Worm (Caenorhabditis elegans) whole organism, L4 larva: ENCODE measurements around the gene Y62H9A.9.

Source experiments
- daf-8 ChIP-seq: fragments of 200-800 bp; sonication (Bioruptor generic); IDR thresholded peaks from 2 replicates; pipeline ENCODE4 v1.3.6; 2022; ENCODE audit warnings: missing genetic modification characterization, missing compliant biosample characterization
- dve-1 ChIP-seq: sonication (generic microtip); optimal IDR thresholded peaks from 2 replicates; lab custom pipeline; 2017; ENCODE audit warnings: antibody characterized with exemption, mild to moderate bottlenecking, missing genetic modification characterization, missing compliant biosample characterization; ENCODE audit not compliant: insufficient read depth
- hlh-11 ChIP-seq: fragments of 200-800 bp; sonication (Bioruptor generic); optimal IDR thresholded peaks from 2 replicates; lab custom pipeline; 2018; ENCODE audit warnings: mild to moderate bottlenecking, missing genetic modification characterization, missing compliant biosample characterization
- hlh-30 ChIP-seq: sonication (generic microtip); optimal IDR thresholded peaks from 2 replicates; lab custom pipeline; 2017; ENCODE audit warnings: antibody characterized with exemption, mild to moderate bottlenecking, missing genetic modification characterization, missing compliant biosample characterization; ENCODE audit not compliant: insufficient read depth
- lsy-2 ChIP-seq, 2 experiments: fragments of 150-350 bp in 1 of 2; sonication (generic microtip) in 1 of 2; optimal IDR thresholded peaks; 2 replicates each; lab custom pipeline; 2014 to 2017; ENCODE audit warnings: missing biosample characterization in 2 of 2, missing genetic modification characterization in 2 of 2
- mdl-1 ChIP-seq, 2 experiments: fragments of 150-350 bp in 1 of 2; sonication (generic microtip) in 1 of 2; optimal IDR thresholded peaks; 2 replicates each; lab custom pipeline; 2014 to 2017; ENCODE audit warnings: missing biosample characterization in 2 of 2, missing genetic modification characterization in 2 of 2
- nhr-237 ChIP-seq: sonication (generic microtip); optimal IDR thresholded peaks from 2 replicates; lab custom pipeline; 2017; ENCODE audit warnings: missing biosample characterization, missing genetic modification characterization
- nhr-28 ChIP-seq: fragments of 150-350 bp; optimal IDR thresholded peaks from 2 replicates; lab custom pipeline; 2014; ENCODE audit warnings: missing biosample characterization, missing genetic modification characterization
- snpc-4 ChIP-seq: fragments of 150-350 bp; optimal IDR thresholded peaks from 2 replicates; lab custom pipeline; 2014; ENCODE audit warnings: missing biosample characterization, missing genetic modification characterization
- zip-2 ChIP-seq: fragments of 150-350 bp; optimal IDR thresholded peaks from 2 replicates; lab custom pipeline; 2014; ENCODE audit warnings: missing biosample characterization, missing genetic modification characterization

DNA sequence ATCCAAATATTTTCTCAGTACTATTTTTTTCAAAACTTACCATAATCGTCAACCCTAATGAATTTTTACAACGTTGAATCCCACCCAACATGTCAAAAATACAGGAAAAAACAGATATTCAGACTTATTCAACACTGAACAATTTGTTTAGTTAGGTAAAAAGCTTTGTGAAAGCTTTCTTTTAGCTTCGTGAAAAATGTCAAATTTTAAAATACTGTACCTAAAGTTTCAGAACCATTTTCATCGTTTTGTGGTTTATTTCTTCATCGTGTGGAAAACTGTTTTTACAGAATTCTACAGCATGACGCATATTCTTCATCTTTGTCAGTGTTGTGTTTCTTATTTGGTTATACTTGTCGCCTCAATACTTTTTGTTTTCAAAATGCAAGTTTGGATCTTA is 47.4 kb downstream of the Y62H9A.9 start, which contains the start of gene F54F7.14:
- no peak for TF ChIP-seq nhr-237 (tag; lab: Kevin White, UChicago)
- TF ChIP-seq hlh-30 (tag; lab: Kevin White, UChicago) = no peak
- no peak for TF ChIP-seq hlh-11
- no peak for TF ChIP-seq lsy-2 (tag; optimal IDR thresholded peaks at IDR 0.05; lab: Kevin White, UChicago)
- TF ChIP-seq zip-2 (tag; lab: Kevin White, UChicago) = no peak
- TF ChIP-seq nhr-28 (tag; lab: Kevin White, UChicago) = no peak
- no peak for TF ChIP-seq snpc-4 (tag; lab: Kevin White, UChicago)
- TF ChIP-seq daf-8 (GFP tag; lab: Robert Waterston, UW) = no peak
- no peak for TF ChIP-seq dve-1 (tag; lab: Kevin White, UChicago)
- TF ChIP-seq mdl-1 (tag; optimal IDR thresholded peaks at IDR 0.05; lab: Kevin White, UChicago) = no peak
